Worm (Caenorhabditis elegans) whole organism, L1 larva: ENCODE results near the gene sru-45.

Experiments
- C04F5.9 ChIP-seq: sonication (generic microtip); optimal IDR thresholded peaks from 2 replicates; lab custom pipeline; 2016; ENCODE audit warnings: missing genetic modification characterization, missing compliant biosample characterization
- C16A3.4 ChIP-seq: fragments of 150-350 bp; optimal IDR thresholded peaks from 2 replicates; lab custom pipeline; 2014; ENCODE audit warnings: missing biosample characterization, missing genetic modification characterization
- ces-1 ChIP-seq: fragments of 150-350 bp; optimal IDR thresholded peaks from 2 replicates; lab custom pipeline; 2014; ENCODE audit warnings: missing biosample characterization, missing genetic modification reagents, missing genetic modification characterization
- lsy-2 ChIP-seq, 2 experiments: fragments of 150-350 bp; optimal IDR thresholded peaks; 2 replicates each; lab custom pipeline; 2014; ENCODE audit warnings: missing biosample characterization in 2 of 2, missing genetic modification characterization in 2 of 2
- nhr-12 ChIP-seq: sonication (generic microtip); optimal IDR thresholded peaks from 2 replicates; lab custom pipeline; 2017; ENCODE audit warnings: missing biosample characterization, missing genetic modification characterization
- nhr-76 ChIP-seq: sonication (generic microtip); optimal IDR thresholded peaks from 2 replicates; lab custom pipeline; 2017; ENCODE audit warnings: missing biosample characterization, missing genetic modification characterization
- snpc-4 ChIP-seq: fragments of 150-350 bp; optimal IDR thresholded peaks from 2 replicates; lab custom pipeline; 2014; ENCODE audit warnings: missing biosample characterization, missing genetic modification characterization

- TF ChIP-seq nhr-76 (no peak), ces-1 (GFP tag; lab: Kevin White, UChicago) (no peak), C16A3.4 (no peak), C04F5.9 (tag; lab: Kevin White, UChicago) (no peak), snpc-4 (no peak), nhr-12 (tag; lab: Kevin White, UChicago) (no peak), lsy-2 (tag; optimal IDR thresholded peaks at IDR 0.05; lab: Kevin White, UChicago) (no peak)
These were observed 40.6 kb downstream of the sru-45 start, which contains the start of gene Y32B12C.1 for ce11 chrV:16606313-16606712.
